Worm (Caenorhabditis elegans): ENCODE data around the gene K07F5.17.

ce11 chrIV:9797304-9798003, 44.7 kb upstream of the K07F5.17 start, which contains the start of gene T13F2.2:
- no peak for TF ChIP-seq peb-1 (tag; optimal IDR thresholded peaks at IDR 0.05)
- no peak for TF ChIP-seq unc-62 (GFP tag; optimal IDR thresholded peaks at IDR 0.05)
- no peak for TF ChIP-seq nhr-237 (tag; optimal IDR thresholded peaks at IDR 0.05)
- TF ChIP-seq unc-55 (GFP tag; optimal IDR thresholded peaks at IDR 0.05), result no peak
- TF ChIP-seq ceh-82 (tag; optimal IDR thresholded peaks at IDR 0.05), result no peak
